Fruit fly (Drosophila melanogaster) whole organism: Measurements from ENCODE around the gene not.

Source experiments
- EcR ChIP-seq, 2 experiments: fragments of >200 bp; optimal IDR thresholded peaks; 2 replicates each; lab custom pipeline; 2017; ENCODE audit warnings: missing biosample characterization in 2 of 2, missing genetic modification characterization in 2 of 2, missing genetic modification reagents in 2 of 2
- psq ChIP-seq: fragments of >200 bp; optimal IDR thresholded peaks from 2 replicates; lab custom pipeline; 2017

- TF ChIP-seq psq (lab: Kevin White, UChicago), result no peak
- TF ChIP-seq EcR (GFP tag; optimal IDR thresholded peaks at IDR 0.05; lab: Kevin White, UChicago), result no peak
These were observed 45.2 kb upstream of the not start, which contains the start of gene CG42495 for dm6 chr3L:18667115-18667514.
